Worm (Caenorhabditis elegans) whole organism, L1 larva: Measurements from ENCODE around the gene T13H10.2.

ENCODE experiments used
- C04F5.9 ChIP-seq: sonication (generic microtip); optimal IDR thresholded peaks from 2 replicates; lab custom pipeline; 2016; ENCODE audit warnings: missing genetic modification characterization, missing compliant biosample characterization
- C16A3.4 ChIP-seq: fragments of 150-350 bp; optimal IDR thresholded peaks from 2 replicates; lab custom pipeline; 2014; ENCODE audit warnings: missing biosample characterization, missing genetic modification characterization
- F16B12.6 ChIP-seq: fragments of 150-350 bp; optimal IDR thresholded peaks from 2 replicates; lab custom pipeline; 2014; ENCODE audit warnings: missing biosample characterization, missing genetic modification characterization
- Y116A8C.19 ChIP-seq: sonication (generic microtip); optimal IDR thresholded peaks from 2 replicates; lab custom pipeline; 2016; ENCODE audit warnings: missing compliant biosample characterization, missing genetic modification characterization, borderline replicate concordance
- aha-1 ChIP-seq: fragments of 150-350 bp; optimal IDR thresholded peaks from 2 replicates; lab custom pipeline; 2014; ENCODE audit warnings: missing biosample characterization, missing genetic modification characterization
- aly-2 ChIP-seq: fragments of 150-350 bp; optimal IDR thresholded peaks from 2 replicates; lab custom pipeline; 2014; ENCODE audit warnings: missing biosample characterization, missing genetic modification characterization
- ama-1 ChIP-seq: fragments of 150-350 bp; optimal IDR thresholded peaks from 2 replicates; lab custom pipeline; 2014
- blmp-1 ChIP-seq: fragments of 150-350 bp; optimal IDR thresholded peaks from 2 replicates; lab custom pipeline; 2014; ENCODE audit warnings: missing biosample characterization, missing genetic modification characterization
- ceh-88 ChIP-seq: fragments of 200-800 bp; sonication (Bioruptor generic); IDR thresholded peaks from 2 replicates; pipeline ENCODE4 v1.3.6; 2022; ENCODE audit warnings: missing genetic modification characterization, missing compliant biosample characterization
- ces-1 ChIP-seq: fragments of 150-350 bp; optimal IDR thresholded peaks from 2 replicates; lab custom pipeline; 2014; ENCODE audit warnings: missing biosample characterization, missing genetic modification reagents, missing genetic modification characterization
- dpl-1 ChIP-seq, 3 experiments: fragments of 150-350 bp in 2 of 3; sonication (generic microtip) in 1 of 3; optimal IDR thresholded peaks; 2 replicates each; lab custom pipeline; 2014 to 2017; ENCODE audit warnings: missing biosample characterization in 3 of 3, missing genetic modification characterization in 3 of 3, missing genetic modification reagents in 3 of 3
- dsc-1 ChIP-seq: sonication (generic microtip); optimal IDR thresholded peaks from 2 replicates; lab custom pipeline; 2016; ENCODE audit warnings: mild to moderate bottlenecking, missing genetic modification characterization, missing compliant biosample characterization
- efl-1 ChIP-seq, 4 experiments: fragments of 150-350 bp; optimal IDR thresholded peaks in 3 of 4; peaks in 1 of 4; 1 replicate in 1 of 4; 2 replicates in 3 of 4; lab custom pipeline; 2014; ENCODE audit warnings: missing biosample characterization in 2 of 4, missing genetic modification characterization in 2 of 4, missing genetic modification reagents in 2 of 4
- egl-13 ChIP-seq: sonication (generic microtip); optimal IDR thresholded peaks from 2 replicates; lab custom pipeline; 2016; ENCODE audit warnings: missing genotype, missing genetic modification reagents, missing genetic modification characterization, missing compliant biosample characterization
- elt-2 ChIP-seq: sonication (generic microtip); optimal IDR thresholded peaks from 2 replicates; lab custom pipeline; 2016; ENCODE audit warnings: missing genetic modification characterization, mild to moderate bottlenecking, inconsistent platforms, missing compliant biosample characterization, missing genetic modification reagents
- fkh-10 ChIP-seq: sonication (generic microtip); optimal IDR thresholded peaks from 2 replicates; lab custom pipeline; 2017; ENCODE audit warnings: missing biosample characterization, missing genetic modification reagents, missing genetic modification characterization
- fkh-8 ChIP-seq: sonication (generic microtip); optimal IDR thresholded peaks from 2 replicates; lab custom pipeline; 2016; ENCODE audit warnings: mild to moderate bottlenecking, missing genetic modification characterization, missing compliant biosample characterization
- grh-1 ChIP-seq: fragments of 200-800 bp; sonication (Bioruptor generic); IDR thresholded peaks from 2 replicates; pipeline ENCODE4 v1.3.6; 2022; ENCODE audit warnings: missing genetic modification reagents, missing genetic modification characterization, missing compliant biosample characterization
- isw-1 ChIP-seq: fragments of 200-800 bp; sonication (Bioruptor generic); IDR thresholded peaks from 2 replicates; pipeline ENCODE4 v1.3.6; 2022; ENCODE audit warnings: missing genetic modification characterization, missing compliant biosample characterization
- lin-14 ChIP-seq: fragments of 200-800 bp; sonication (Bioruptor generic); optimal IDR thresholded peaks from 2 replicates; lab custom pipeline; 2018; ENCODE audit warnings: mild to moderate bottlenecking, missing genetic modification characterization, moderate library complexity, missing compliant biosample characterization
- lin-35 ChIP-seq, 2 experiments: fragments of 150-350 bp; optimal IDR thresholded peaks; 2 replicates each; lab custom pipeline; 2014; ENCODE audit warnings: missing biosample characterization in 2 of 2, missing genetic modification characterization in 2 of 2, missing genetic modification reagents in 2 of 2
- lin-39 ChIP-seq: fragments of 150-350 bp; optimal IDR thresholded peaks from 2 replicates; lab custom pipeline; 2014; ENCODE audit warnings: missing biosample characterization, missing genetic modification reagents, missing genetic modification characterization
- lsy-2 ChIP-seq, 2 experiments: fragments of 150-350 bp; optimal IDR thresholded peaks; 2 replicates each; lab custom pipeline; 2014; ENCODE audit warnings: missing biosample characterization in 2 of 2, missing genetic modification characterization in 2 of 2
- mab-9 ChIP-seq: fragments of 200-800 bp; sonication (Bioruptor generic); IDR thresholded peaks from 2 replicates; pipeline ENCODE4 v1.3.6; 2022; ENCODE audit warnings: missing genetic modification reagents, missing genetic modification characterization, missing compliant biosample characterization
- nhr-20 ChIP-seq: sonication (generic microtip); optimal IDR thresholded peaks from 2 replicates; lab custom pipeline; 2016; ENCODE audit warnings: mild to moderate bottlenecking, missing genetic modification characterization, missing compliant biosample characterization
- nhr-237 ChIP-seq: fragments of 150-350 bp; optimal IDR thresholded peaks from 2 replicates; lab custom pipeline; 2014; ENCODE audit warnings: missing biosample characterization, missing genetic modification characterization
- nhr-47 ChIP-seq: sonication (generic microtip); optimal IDR thresholded peaks from 2 replicates; lab custom pipeline; 2016; ENCODE audit warnings: mild to moderate bottlenecking, missing genetic modification characterization, moderate library complexity, missing compliant biosample characterization
- nhr-71 ChIP-seq: sonication (generic microtip); optimal IDR thresholded peaks from 2 replicates; lab custom pipeline; 2016; ENCODE audit warnings: mild to moderate bottlenecking, missing genetic modification characterization, moderate library complexity, missing compliant biosample characterization
- nhr-76 ChIP-seq: sonication (generic microtip); optimal IDR thresholded peaks from 2 replicates; lab custom pipeline; 2017; ENCODE audit warnings: missing biosample characterization, missing genetic modification characterization
- nhr-85 ChIP-seq: sonication (generic microtip); peaks from one replicate; lab custom pipeline; 2016; ENCODE audit warnings: missing genetic modification characterization, inconsistent platforms, missing compliant biosample characterization
- nhr-90 ChIP-seq: sonication (generic microtip); optimal IDR thresholded peaks from 2 replicates; lab custom pipeline; 2016; ENCODE audit warnings: mild to moderate bottlenecking, missing genetic modification characterization, missing compliant biosample characterization; ENCODE audit not compliant: poor library complexity
- pax-3 ChIP-seq: fragments of 200-800 bp; sonication (Bioruptor generic); optimal IDR thresholded peaks from 2 replicates; lab custom pipeline; 2018; ENCODE audit warnings: mild to moderate bottlenecking, missing genetic modification characterization, moderate library complexity, missing compliant biosample characterization
- rnt-1 ChIP-seq: sonication (generic microtip); optimal IDR thresholded peaks from 2 replicates; lab custom pipeline; 2016; ENCODE audit warnings: mild to moderate bottlenecking, missing genetic modification characterization, moderate library complexity, missing compliant biosample characterization
- skn-1 ChIP-seq: fragments of 150-350 bp; optimal IDR thresholded peaks from 2 replicates; lab custom pipeline; 2014; ENCODE audit warnings: missing biosample characterization, missing genetic modification characterization
- snpc-4 ChIP-seq: fragments of 150-350 bp; optimal IDR thresholded peaks from 2 replicates; lab custom pipeline; 2014; ENCODE audit warnings: missing biosample characterization, missing genetic modification characterization
- sox-4 ChIP-seq: sonication (generic microtip); optimal IDR thresholded peaks from 2 replicates; lab custom pipeline; 2016; ENCODE audit warnings: missing genetic modification characterization, missing compliant biosample characterization
- tbx-2 ChIP-seq: sonication (generic microtip); optimal IDR thresholded peaks from 2 replicates; lab custom pipeline; 2016; ENCODE audit warnings: missing genetic modification characterization, missing compliant biosample characterization
- tlp-1 ChIP-seq: fragments of 150-350 bp; optimal IDR thresholded peaks from 2 replicates; lab custom pipeline; 2014; ENCODE audit warnings: missing biosample characterization, missing genetic modification characterization
- unc-130 ChIP-seq: fragments of 150-350 bp; optimal IDR thresholded peaks from 2 replicates; lab custom pipeline; 2017; ENCODE audit warnings: missing biosample characterization, missing genetic modification characterization, inconsistent platforms
- unc-86 ChIP-seq: sonication (generic microtip); optimal IDR thresholded peaks from 2 replicates; lab custom pipeline; 2016; ENCODE audit warnings: missing genetic modification characterization, missing compliant biosample characterization
- vab-15 ChIP-seq: sonication (generic microtip); optimal IDR thresholded peaks from 2 replicates; lab custom pipeline; 2017; ENCODE audit warnings: missing genotype, mild to moderate bottlenecking, missing genetic modification characterization, missing compliant biosample characterization
- xbp-1 ChIP-seq: sonication (generic microtip); optimal IDR thresholded peaks from 2 replicates; lab custom pipeline; 2016; ENCODE audit warnings: missing genetic modification characterization, missing compliant biosample characterization
- ztf-4 ChIP-seq: fragments of 150-350 bp; optimal IDR thresholded peaks from 2 replicates; lab custom pipeline; 2014; ENCODE audit warnings: missing biosample characterization, missing genetic modification characterization

Gene T13H10.2

DNA sequence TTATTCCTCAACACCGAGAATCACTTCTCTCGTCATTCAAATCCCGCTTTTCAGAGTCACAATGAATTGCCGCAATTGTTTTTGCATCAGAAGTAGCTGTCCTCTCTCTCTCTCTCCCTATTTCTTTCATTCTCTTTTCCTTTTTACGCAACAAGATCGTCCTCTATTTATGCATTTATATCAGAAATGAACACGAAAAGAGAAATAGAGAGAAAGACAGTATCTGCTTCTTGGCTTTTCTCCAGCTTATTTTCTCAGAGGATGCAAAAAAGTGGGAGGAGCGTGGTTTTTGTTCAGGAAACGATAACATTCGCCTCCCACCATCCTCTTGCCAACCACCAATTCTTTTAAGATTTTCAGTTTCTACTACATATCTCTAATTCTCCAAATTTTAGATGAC is 18.9 kb downstream of the T13H10.2 start, which contains the start of gene mam-2:
TSS of gene mam-2 (plus strand) at position 301 of the 400 bp plus-strand sequence.
- TF ChIP-seq blmp-1 (tag; lab: Kevin White, UChicago): peak; percentile 30
- TF ChIP-seq efl-1 (optimal IDR thresholded peaks at IDR 0.05; lab: Kevin White, UChicago): no peak
- no peak for TF ChIP-seq efl-1 (GFP tag; optimal IDR thresholded peaks at IDR 0.05 in 1 of 2; lab: Kevin White, UChicago)
- TF ChIP-seq ceh-88 (GFP tag; lab: Robert Waterston, UW): no peak
- TF ChIP-seq ama-1: no peak
- no peak for TF ChIP-seq fkh-8
- TF ChIP-seq ces-1 (GFP tag; lab: Kevin White, UChicago): no peak
- no peak for TF ChIP-seq xbp-1 (tag; lab: Kevin White, UChicago)
- no peak for TF ChIP-seq vab-15 (tag; lab: Kevin White, UChicago)
- TF ChIP-seq sox-4 (tag; lab: Kevin White, UChicago): no peak

DNA sequence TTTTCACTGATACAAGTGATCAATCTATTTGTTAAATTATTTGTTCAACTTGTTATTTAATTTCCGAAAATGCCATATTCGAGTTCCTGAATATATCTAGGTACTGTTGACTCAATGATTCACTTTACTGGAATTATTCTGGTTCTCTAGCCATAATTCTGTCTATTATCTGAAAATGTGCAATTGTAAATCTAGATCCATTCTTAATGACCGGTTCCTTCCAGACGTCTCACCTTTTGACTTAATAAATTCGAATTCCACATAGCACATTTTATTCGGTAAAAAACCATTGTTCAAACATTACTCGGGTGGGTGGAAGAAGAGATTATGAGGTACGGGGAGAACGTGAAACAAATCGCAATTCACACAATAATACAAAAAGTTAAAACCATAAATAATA is 25.4 kb downstream of the T13H10.2 start:
- TF ChIP-seq C16A3.4 (no peak), tbx-2 (tag; lab: Kevin White, UChicago) (no peak), aly-2 (tag; lab: Kevin White, UChicago) (peak; percentile 61)

DNA sequence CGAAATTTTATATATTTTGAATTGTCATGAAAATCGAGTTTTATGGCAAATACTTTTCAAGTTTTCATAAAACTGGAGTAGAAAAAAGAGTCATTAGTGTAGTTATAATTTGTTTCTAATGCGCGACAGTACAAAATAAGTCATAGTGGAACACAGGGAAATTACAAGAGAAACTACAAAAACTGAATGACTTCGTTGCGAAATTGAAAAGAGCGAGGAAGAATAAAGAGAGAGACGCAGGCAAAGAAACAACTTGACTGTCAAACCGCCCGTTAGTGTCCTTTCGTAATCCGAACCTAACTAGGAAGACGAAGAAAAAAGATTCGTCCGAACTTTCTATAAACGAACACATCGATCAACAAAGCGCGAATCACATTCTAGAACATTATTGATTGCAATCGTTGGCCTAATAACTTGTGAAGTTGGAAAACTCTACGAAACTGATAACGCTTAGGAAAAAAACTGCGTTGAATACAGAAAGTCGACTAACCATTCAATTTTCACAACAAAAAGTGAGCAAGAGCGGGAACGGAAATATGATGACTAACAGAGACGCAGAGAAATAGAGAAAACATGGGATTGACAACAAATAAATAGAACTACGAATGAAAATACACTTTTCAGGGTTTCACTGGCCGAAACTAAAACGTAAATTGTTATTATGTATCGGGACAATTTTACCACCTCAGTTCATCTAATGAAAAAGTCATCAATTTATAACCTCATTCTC is 29.5 kb downstream of the T13H10.2 start:
- TF ChIP-seq skn-1 (tag; lab: Kevin White, UChicago) (peak; percentile 33), F16B12.6 (tag; lab: Kevin White, UChicago) (no peak), blmp-1 (tag; lab: Kevin White, UChicago) (peak; percentile 48)

DNA sequence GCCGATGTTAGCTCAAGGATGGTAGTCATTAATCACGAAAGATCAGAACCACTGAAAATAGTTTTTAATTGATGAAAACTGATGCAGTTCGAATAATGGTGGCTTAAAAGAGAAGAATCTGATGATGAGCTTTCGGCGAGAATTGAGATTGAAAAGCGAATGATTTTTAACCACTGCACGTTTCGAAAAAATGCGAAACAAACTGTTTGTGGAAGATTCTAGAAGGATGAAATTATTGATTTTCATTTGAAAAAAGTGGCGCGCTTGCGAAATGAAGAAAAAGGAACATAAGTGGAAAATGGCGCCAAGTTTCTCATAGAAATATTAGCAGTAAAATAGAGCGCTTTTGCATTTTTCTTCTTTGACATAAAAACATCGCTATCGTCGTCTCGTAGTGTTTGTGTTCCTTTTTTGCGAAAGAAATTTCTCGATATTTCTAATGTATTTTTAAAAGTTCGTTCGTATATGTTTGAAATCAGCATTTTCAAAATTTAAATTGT is 30.9 kb downstream of the T13H10.2 start, which contains the start of gene uba-1:
TSS of gene uba-1 (minus strand) at position 51 of the 500 bp plus-strand sequence.
- TF ChIP-seq tlp-1 (tag; lab: Kevin White, UChicago) (no peak), snpc-4 (tag; lab: Kevin White, UChicago) (no peak), egl-13 (no peak), lin-14 (GFP tag; lab: Kevin White, UChicago) (peak; percentile 9), vab-15 (tag; lab: Kevin White, UChicago) (no peak), fkh-10 (GFP tag; lab: Kevin White, UChicago) (no peak), ces-1 (GFP tag; lab: Kevin White, UChicago) (no peak), unc-86 (tag; lab: Kevin White, UChicago) (no peak), grh-1 (no peak), lin-39 (tag; lab: Kevin White, UChicago) (no peak), mab-9 (GFP tag; lab: Robert Waterston, UW) (no peak), pax-3 (no peak), ztf-4 (tag; lab: Kevin White, UChicago) (peak; percentile 52), tbx-2 (tag; lab: Kevin White, UChicago) (peak; percentile 22), nhr-85 (tag; lab: Kevin White, UChicago) (peak; percentile 60), nhr-47 (tag; lab: Kevin White, UChicago) (peak; percentile 13), dpl-1 (GFP tag; optimal IDR thresholded peaks at IDR 0.05; lab: Kevin White, UChicago) (peak in 1 of 3 experiments; percentile 51), nhr-90 (tag; lab: Kevin White, UChicago) (peak; percentile 28), nhr-71 (tag; lab: Kevin White, UChicago) (peak; percentile 25), Y116A8C.19 (no peak), skn-1 (tag; lab: Kevin White, UChicago) (no peak), lsy-2 (tag; optimal IDR thresholded peaks at IDR 0.05; lab: Kevin White, UChicago) (peak in 1 of 2 experiments; percentile 26), rnt-1 (no peak), dsc-1 (tag; lab: Kevin White, UChicago) (no peak), efl-1 (optimal IDR thresholded peaks at IDR 0.05; lab: Kevin White, UChicago) (peak in 1 of 2 experiments; percentile 23), efl-1 (GFP tag; optimal IDR thresholded peaks at IDR 0.05 in 1 of 2; lab: Kevin White, UChicago) (peak in 1 of 2 experiments; percentile 82), C04F5.9 (tag; lab: Kevin White, UChicago) (no peak), elt-2 (tag; lab: Kevin White, UChicago) (no peak), xbp-1 (tag; lab: Kevin White, UChicago) (peak; percentile 8), lin-35 (GFP tag; optimal IDR thresholded peaks at IDR 0.05; lab: Kevin White, UChicago) (peak in 1 of 2 experiments; percentile 48), aly-2 (tag; lab: Kevin White, UChicago) (no peak), nhr-20 (tag; lab: Kevin White, UChicago) (peak; percentile 22), aha-1 (tag; lab: Kevin White, UChicago) (no peak), isw-1 (no peak), sox-4 (tag; lab: Kevin White, UChicago) (no peak), unc-130 (tag; lab: Kevin White, UChicago) (no peak), nhr-76 (tag; lab: Kevin White, UChicago) (no peak), nhr-237 (tag; lab: Kevin White, UChicago) (no peak)
